Worm (Caenorhabditis elegans) whole organism, L1 larva: ENCODE measurements around the gene T09A5.15.
A peak's percentile ranks its signal among the peaks of the same experiment; 100 is the strongest.

ENCODE experiments used
- C04F5.9 ChIP-seq: sonication (generic microtip); optimal IDR thresholded peaks from 2 replicates; lab custom pipeline; 2016; ENCODE audit warnings: missing genetic modification characterization, missing compliant biosample characterization
- C34B4.2 ChIP-seq: sonication (generic microtip); optimal IDR thresholded peaks from 2 replicates; lab custom pipeline; 2017; ENCODE audit warnings: mild to moderate bottlenecking, missing genetic modification characterization, missing compliant biosample characterization
- F16B12.6 ChIP-seq: fragments of 150-350 bp; optimal IDR thresholded peaks from 2 replicates; lab custom pipeline; 2014; ENCODE audit warnings: missing biosample characterization, missing genetic modification characterization
- blmp-1 ChIP-seq: fragments of 150-350 bp; optimal IDR thresholded peaks from 2 replicates; lab custom pipeline; 2014; ENCODE audit warnings: missing biosample characterization, missing genetic modification characterization
- ceh-82 ChIP-seq, 3 experiments: fragments of 150-350 bp in 1 of 3; sonication (generic microtip) in 2 of 3; optimal IDR thresholded peaks; 2 replicates each; lab custom pipeline; 2014 to 2017; ENCODE audit warnings: missing biosample characterization in 3 of 3, missing genetic modification characterization in 3 of 3
- dpl-1 ChIP-seq, 3 experiments: fragments of 150-350 bp in 2 of 3; sonication (generic microtip) in 1 of 3; optimal IDR thresholded peaks; 2 replicates each; lab custom pipeline; 2014 to 2017; ENCODE audit warnings: missing biosample characterization in 3 of 3, missing genetic modification characterization in 3 of 3, missing genetic modification reagents in 3 of 3
- dsc-1 ChIP-seq: sonication (generic microtip); optimal IDR thresholded peaks from 2 replicates; lab custom pipeline; 2016; ENCODE audit warnings: mild to moderate bottlenecking, missing genetic modification characterization, missing compliant biosample characterization
- efl-1 ChIP-seq, 4 experiments: fragments of 150-350 bp; optimal IDR thresholded peaks in 3 of 4; peaks in 1 of 4; 1 replicate in 1 of 4; 2 replicates in 3 of 4; lab custom pipeline; 2014; ENCODE audit warnings: missing biosample characterization in 2 of 4, missing genetic modification characterization in 2 of 4, missing genetic modification reagents in 2 of 4
- egl-27 ChIP-seq, 2 experiments: fragments of 150-350 bp in 1 of 2; sonication (generic microtip); optimal IDR thresholded peaks; 3 replicates each; lab custom pipeline; 2017 to 2018; ENCODE audit warnings: missing biosample characterization in 2 of 2, missing genetic modification characterization in 2 of 2, missing genetic modification reagents in 2 of 2
- elt-3 ChIP-seq, 6 experiments: fragments of 150-350 bp in 1 of 6; sonication (generic microtip); optimal IDR thresholded peaks; 2 replicates each; lab custom pipeline; 2017 to 2018; ENCODE audit warnings: missing biosample characterization in 6 of 6, missing genetic modification characterization in 6 of 6, inconsistent platforms in 1 of 6
- fkh-10 ChIP-seq: sonication (generic microtip); optimal IDR thresholded peaks from 2 replicates; lab custom pipeline; 2017; ENCODE audit warnings: missing biosample characterization, missing genetic modification reagents, missing genetic modification characterization
- fkh-8 ChIP-seq: sonication (generic microtip); optimal IDR thresholded peaks from 2 replicates; lab custom pipeline; 2016; ENCODE audit warnings: mild to moderate bottlenecking, missing genetic modification characterization, missing compliant biosample characterization
- grh-1 ChIP-seq: fragments of 200-800 bp; sonication (Bioruptor generic); IDR thresholded peaks from 2 replicates; pipeline ENCODE4 v1.3.6; 2022; ENCODE audit warnings: missing genetic modification reagents, missing genetic modification characterization, missing compliant biosample characterization
- lin-14 ChIP-seq: fragments of 200-800 bp; sonication (Bioruptor generic); optimal IDR thresholded peaks from 2 replicates; lab custom pipeline; 2018; ENCODE audit warnings: mild to moderate bottlenecking, missing genetic modification characterization, moderate library complexity, missing compliant biosample characterization
- lin-35 ChIP-seq, 2 experiments: fragments of 150-350 bp; optimal IDR thresholded peaks; 2 replicates each; lab custom pipeline; 2014; ENCODE audit warnings: missing biosample characterization in 2 of 2, missing genetic modification characterization in 2 of 2, missing genetic modification reagents in 2 of 2
- lir-3 ChIP-seq: sonication (generic microtip); optimal IDR thresholded peaks from 2 replicates; lab custom pipeline; 2016; ENCODE audit warnings: mild to moderate bottlenecking, missing genetic modification characterization, moderate library complexity, missing compliant biosample characterization; ENCODE audit not compliant: poor library complexity
- lsy-2 ChIP-seq, 2 experiments: fragments of 150-350 bp; optimal IDR thresholded peaks; 2 replicates each; lab custom pipeline; 2014; ENCODE audit warnings: missing biosample characterization in 2 of 2, missing genetic modification characterization in 2 of 2
- mef-2 ChIP-seq: fragments of 150-350 bp; optimal IDR thresholded peaks from 2 replicates; lab custom pipeline; 2014; ENCODE audit warnings: missing biosample characterization, missing genetic modification characterization
- mep-1 ChIP-seq: fragments of 150-350 bp; optimal IDR thresholded peaks from 2 replicates; lab custom pipeline; 2014; ENCODE audit warnings: missing biosample characterization, missing genetic modification characterization
- nhr-11 ChIP-seq: fragments of 150-350 bp; optimal IDR thresholded peaks from 2 replicates; lab custom pipeline; 2014; ENCODE audit warnings: missing biosample characterization, missing genetic modification characterization
- nhr-19 ChIP-seq: fragments of 200-800 bp; sonication (Bioruptor generic); conservative IDR thresholded peaks from 2 replicates; pipeline ENCODE4 v1.3.6; 2022; ENCODE audit warnings: missing genetic modification characterization, missing compliant biosample characterization
- nhr-28 ChIP-seq: fragments of 150-350 bp; optimal IDR thresholded peaks from 2 replicates; lab custom pipeline; 2014; ENCODE audit warnings: missing biosample characterization, missing genetic modification characterization
- nhr-47 ChIP-seq: sonication (generic microtip); optimal IDR thresholded peaks from 2 replicates; lab custom pipeline; 2016; ENCODE audit warnings: mild to moderate bottlenecking, missing genetic modification characterization, moderate library complexity, missing compliant biosample characterization
- nhr-71 ChIP-seq: sonication (generic microtip); optimal IDR thresholded peaks from 2 replicates; lab custom pipeline; 2016; ENCODE audit warnings: mild to moderate bottlenecking, missing genetic modification characterization, moderate library complexity, missing compliant biosample characterization
- nhr-84 ChIP-seq: sonication (generic microtip); optimal IDR thresholded peaks from 2 replicates; lab custom pipeline; 2017; ENCODE audit warnings: missing biosample characterization, missing genetic modification characterization
- pqm-1 ChIP-seq: sonication (generic microtip); optimal IDR thresholded peaks from 3 replicates; lab custom pipeline; 2017; ENCODE audit warnings: missing biosample characterization, missing genetic modification characterization
- skn-1 ChIP-seq: fragments of 150-350 bp; optimal IDR thresholded peaks from 2 replicates; lab custom pipeline; 2014; ENCODE audit warnings: missing biosample characterization, missing genetic modification characterization
- snu-23 ChIP-seq: sonication (generic microtip); optimal IDR thresholded peaks from 2 replicates; lab custom pipeline; 2016; ENCODE audit warnings: missing genetic modification characterization, missing compliant biosample characterization
- sptf-1 ChIP-seq: fragments of 150-350 bp; optimal IDR thresholded peaks from 2 replicates; lab custom pipeline; 2014; ENCODE audit warnings: missing biosample characterization, missing genetic modification characterization
- swsn-7 ChIP-seq: sonication (generic microtip); optimal IDR thresholded peaks from 2 replicates; lab custom pipeline; 2016; ENCODE audit warnings: missing genetic modification characterization, missing compliant biosample characterization
- tbx-2 ChIP-seq: sonication (generic microtip); optimal IDR thresholded peaks from 2 replicates; lab custom pipeline; 2016; ENCODE audit warnings: missing genetic modification characterization, missing compliant biosample characterization
- unc-62 ChIP-seq: fragments of 150-350 bp; optimal IDR thresholded peaks from 2 replicates; lab custom pipeline; 2014; ENCODE audit warnings: missing biosample characterization, missing genetic modification reagents, missing genetic modification characterization
- unc-98 ChIP-seq: fragments of 200-800 bp; sonication (Bioruptor generic); IDR thresholded peaks from 2 replicates; pipeline ENCODE4 v1.3.6; 2022; ENCODE audit warnings: missing genetic modification characterization, missing compliant biosample characterization
- zip-4 ChIP-seq: fragments of 200-800 bp; sonication (Bioruptor generic); optimal IDR thresholded peaks from 2 replicates; lab custom pipeline; 2018; ENCODE audit warnings: mild to moderate bottlenecking, missing genetic modification characterization, moderate library complexity, missing compliant biosample characterization

Gene T09A5.15

DNA sequence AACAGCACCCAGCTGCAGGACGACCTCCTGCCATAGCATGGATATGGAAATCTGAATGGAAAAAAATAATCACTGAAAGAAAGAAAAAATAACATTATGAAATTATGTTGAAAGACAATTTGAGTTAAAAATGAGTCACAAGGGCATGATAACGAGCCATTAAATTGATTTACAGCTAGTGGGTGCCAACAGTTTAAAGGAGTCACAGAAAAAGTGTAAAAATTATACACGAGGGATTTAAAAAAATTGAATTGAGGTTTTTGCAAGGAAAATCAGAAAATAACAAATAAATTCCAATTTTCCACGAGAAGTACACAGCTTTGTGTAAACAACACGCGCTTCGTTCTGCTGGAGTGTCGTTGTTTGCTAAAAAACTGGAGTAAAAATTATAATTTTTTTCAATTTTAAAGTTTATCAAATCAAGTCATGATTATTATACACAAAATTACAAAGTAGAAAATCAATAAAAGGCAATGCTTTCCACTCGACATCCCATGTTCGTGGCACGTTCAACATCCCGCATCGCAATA, 16.1 kb downstream of the T09A5.15 start, which contains the start of gene T01H3.3 (continued):
- TF ChIP-seq grh-1 (no peak), dsc-1 (tag; lab: Kevin White, UChicago) (peak; percentile 33), sptf-1 (no peak), lin-35 (GFP tag; optimal IDR thresholded peaks at IDR 0.05; lab: Kevin White, UChicago) (peak; percentile 57 to 59), efl-1 (optimal IDR thresholded peaks at IDR 0.05; lab: Kevin White, UChicago) (peak; percentile 52 to 66), efl-1 (GFP tag; optimal IDR thresholded peaks at IDR 0.05 in 1 of 2; lab: Kevin White, UChicago) (peak in 1 of 2 experiments; percentile 58)

DNA sequence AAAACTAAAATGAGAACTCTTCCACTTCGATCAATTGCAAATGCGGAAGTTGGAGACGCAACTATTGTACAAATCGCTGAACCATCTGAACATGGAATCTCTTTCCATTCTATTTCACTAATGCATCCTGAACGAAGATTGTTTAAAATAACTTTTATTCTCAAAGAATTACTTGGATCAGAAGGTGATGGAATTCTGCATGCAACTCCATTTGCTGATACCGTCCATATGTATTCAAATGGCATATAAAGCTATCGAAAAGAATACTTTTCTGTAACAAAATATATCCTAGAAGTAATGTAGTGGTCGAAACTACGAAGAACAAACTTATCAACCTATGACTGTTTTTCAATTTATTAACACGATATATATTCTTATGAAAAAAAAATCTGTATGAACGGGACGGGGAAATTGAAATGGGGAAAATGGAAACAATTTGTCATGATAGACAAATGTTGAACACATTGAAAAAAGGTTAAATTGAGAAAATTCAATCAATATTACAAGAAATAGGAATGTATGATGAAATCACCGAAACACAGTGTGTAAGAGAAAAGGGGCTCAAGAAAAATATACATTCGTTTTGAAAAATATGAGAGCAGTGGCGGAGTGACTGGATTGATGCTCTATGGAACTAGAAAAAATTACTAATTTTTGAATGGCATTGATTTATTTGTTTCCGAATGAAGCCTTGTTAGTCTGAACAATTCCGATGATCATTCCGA, 20.1 kb downstream of the T09A5.15 start, which contains the start of gene T01H3.2:
Gene T01H3.2 (minus strand): TSS at position 251 of the 725 bp plus-strand sequence.
- TF ChIP-seq snu-23 (GFP tag; lab: Kevin White, UChicago) (peak; percentile 2), unc-98 (GFP tag; lab: Robert Waterston, UW) (no peak), lin-14 (GFP tag; lab: Kevin White, UChicago) (no peak), efl-1 (optimal IDR thresholded peaks at IDR 0.05; lab: Kevin White, UChicago) (no peak), efl-1 (GFP tag; optimal IDR thresholded peaks at IDR 0.05 in 1 of 2; lab: Kevin White, UChicago) (peak in 1 of 2 experiments; percentile 86), grh-1 (no peak), nhr-19 (GFP tag; lab: Robert Waterston, UW) (no peak), nhr-71 (peak; percentile 41), C34B4.2 (tag; lab: Kevin White, UChicago) (no peak)

DNA sequence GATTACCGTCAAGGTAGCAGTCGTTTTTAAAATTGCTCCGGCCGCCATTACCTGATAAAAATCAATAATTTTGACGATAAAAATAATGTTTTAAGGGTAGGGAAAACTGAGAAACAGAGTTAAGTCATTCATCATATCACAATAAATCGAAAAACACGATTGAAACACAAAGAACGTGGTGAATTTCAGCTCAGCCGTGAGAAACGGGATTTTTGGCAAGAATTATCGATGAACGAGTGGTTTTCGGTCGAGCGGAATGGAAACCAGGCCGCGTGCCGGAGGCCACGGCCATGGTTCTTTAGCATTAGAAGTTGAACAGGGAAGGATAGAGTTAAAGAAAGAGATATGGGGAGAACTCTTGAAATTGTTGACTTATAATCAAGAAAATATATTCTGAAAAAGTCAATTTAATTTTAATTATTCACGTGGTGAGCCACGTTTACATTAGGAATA, 21.5 kb downstream of the T09A5.15 start, which contains the start of the genes vha-4 and T01H3.5:
Gene vha-4 (minus strand): TSS at position 51 of the 453 bp plus-strand sequence.
Gene T01H3.5 (plus strand): TSS at position 351 of the 453 bp plus-strand sequence.
- TF ChIP-seq blmp-1 = no peak
- peak in 1 of 2 experiments; percentile 5 for TF ChIP-seq lin-35 (GFP tag; optimal IDR thresholded peaks at IDR 0.05; lab: Kevin White, UChicago)
- no peak for TF ChIP-seq C04F5.9 (tag; lab: Kevin White, UChicago)
- TF ChIP-seq snu-23 (GFP tag; lab: Kevin White, UChicago) = peak; percentile 6
- peak in 1 of 3 experiments; percentile 23 for TF ChIP-seq dpl-1 (GFP tag; optimal IDR thresholded peaks at IDR 0.05; lab: Kevin White, UChicago)
- TF ChIP-seq lsy-2 (tag; optimal IDR thresholded peaks at IDR 0.05; lab: Kevin White, UChicago) = peak in 1 of 2 experiments; percentile 21

DNA sequence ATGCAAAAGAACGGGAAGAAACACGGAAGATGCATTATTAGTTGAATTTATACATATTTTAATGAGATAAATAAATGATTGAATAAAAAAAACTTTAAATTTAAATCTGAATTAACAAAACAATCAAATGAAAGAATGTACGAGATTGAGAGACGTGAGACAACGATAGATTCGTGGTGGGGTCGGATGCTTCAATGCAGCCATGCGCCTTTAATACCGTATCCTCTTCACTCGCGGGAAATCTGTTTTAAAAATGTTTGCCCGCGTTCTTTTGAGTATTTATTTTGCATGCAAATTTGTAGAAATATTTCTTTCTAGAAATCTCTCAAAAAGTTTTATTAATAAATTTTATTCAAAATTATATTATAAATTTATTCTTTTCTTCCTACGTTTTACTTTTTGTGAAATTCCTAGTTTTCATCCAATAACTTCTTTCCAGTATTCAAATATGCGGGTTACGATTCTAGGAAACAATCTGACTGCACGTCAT, 22.7 kb downstream of the T09A5.15 start, which contains the start of gene perm-1:
Gene perm-1 (plus strand): TSS at position 440 of the 490 bp plus-strand sequence.
- TF ChIP-seq nhr-71 = no peak
- no peak for TF ChIP-seq swsn-7 (tag; lab: Kevin White, UChicago)
- no peak for TF ChIP-seq fkh-8
- TF ChIP-seq lsy-2 (tag; optimal IDR thresholded peaks at IDR 0.05; lab: Kevin White, UChicago) = peak in 1 of 2 experiments; percentile 46

DNA sequence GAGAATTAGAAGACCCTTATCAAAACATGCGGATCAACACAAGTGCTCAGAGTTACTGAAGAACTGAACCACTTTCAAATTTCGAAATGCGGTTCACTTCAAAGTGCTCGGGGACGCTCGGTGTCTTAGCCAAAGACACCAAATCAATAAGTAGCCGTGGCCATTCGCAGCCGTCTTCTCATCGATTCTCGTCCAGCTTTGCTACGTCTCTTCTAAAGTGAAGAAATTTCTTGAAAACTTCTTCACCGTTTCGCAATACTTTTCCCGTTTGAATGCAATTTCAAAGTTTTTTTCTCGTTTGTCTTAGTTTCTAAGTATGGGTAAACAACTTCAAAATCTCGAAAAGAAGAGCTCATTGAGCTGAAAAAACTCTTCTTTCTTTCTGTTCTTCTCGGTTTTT, 27.1 kb downstream of the T09A5.15 start:
- peak; percentile 2 to 3 for TF ChIP-seq efl-1 (optimal IDR thresholded peaks at IDR 0.05; lab: Kevin White, UChicago)
- TF ChIP-seq efl-1 (GFP tag; optimal IDR thresholded peaks at IDR 0.05 in 1 of 2; lab: Kevin White, UChicago) = no peak
- TF ChIP-seq lin-35 (GFP tag; optimal IDR thresholded peaks at IDR 0.05; lab: Kevin White, UChicago) = peak in 1 of 2 experiments; percentile 16
- no peak for TF ChIP-seq unc-62 (GFP tag; lab: Kevin White, UChicago)
- peak; percentile 12 to 68 (median 22) for TF ChIP-seq ceh-82 (tag; optimal IDR thresholded peaks at IDR 0.05; lab: Kevin White, UChicago)
- TF ChIP-seq F16B12.6 = peak; percentile 14
- TF ChIP-seq fkh-10 (GFP tag; lab: Kevin White, UChicago) = peak; percentile 29
- peak; percentile 6 to 37 for TF ChIP-seq lsy-2 (tag; optimal IDR thresholded peaks at IDR 0.05; lab: Kevin White, UChicago)
- TF ChIP-seq lir-3 (tag; lab: Kevin White, UChicago) = no peak
- TF ChIP-seq nhr-71 = peak; percentile 6
- TF ChIP-seq fkh-8 = peak; percentile 8
- peak; percentile 78 for TF ChIP-seq lin-14 (GFP tag; lab: Kevin White, UChicago)
- TF ChIP-seq egl-27 (tag; optimal IDR thresholded peaks at IDR 0.05; lab: Kevin White, UChicago) = no peak
- TF ChIP-seq elt-3 (tag; optimal IDR thresholded peaks at IDR 0.05; lab: Kevin White, UChicago) = no peak

DNA sequence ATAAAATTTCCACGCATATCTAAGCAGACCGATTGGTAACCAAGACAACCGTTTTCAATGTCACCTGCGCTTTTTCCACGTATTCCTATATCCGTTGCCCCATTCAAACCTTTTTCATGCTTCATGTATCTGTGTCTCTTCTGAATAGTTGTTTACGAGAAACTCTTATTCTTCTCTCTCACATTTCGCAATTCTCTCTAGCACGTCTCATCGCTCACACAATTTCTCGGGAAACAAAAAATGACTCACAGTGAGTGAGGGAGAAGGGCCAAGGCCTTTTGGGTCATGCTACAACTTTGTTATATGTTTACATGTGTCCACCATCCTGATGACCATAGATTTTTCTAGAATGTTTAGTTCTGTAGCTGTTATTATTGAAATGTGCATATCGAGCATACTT, 29.5 kb downstream of the T09A5.15 start:
- TF ChIP-seq F16B12.6 (no peak), lin-14 (GFP tag; lab: Kevin White, UChicago) (peak; percentile 86), snu-23 (GFP tag; lab: Kevin White, UChicago) (peak; percentile 56), mep-1 (tag; lab: Kevin White, UChicago) (peak; percentile 82), elt-3 (tag; optimal IDR thresholded peaks at IDR 0.05; lab: Kevin White, UChicago) (no peak), ceh-82 (tag; optimal IDR thresholded peaks at IDR 0.05; lab: Kevin White, UChicago) (peak in 2 of 3 experiments; percentile 9 to 63), nhr-11 (tag; lab: Kevin White, UChicago) (peak; percentile 42), C04F5.9 (tag; lab: Kevin White, UChicago) (no peak), tbx-2 (tag; lab: Kevin White, UChicago) (no peak), unc-98 (GFP tag; lab: Robert Waterston, UW) (no peak), skn-1 (tag; lab: Kevin White, UChicago) (peak; percentile 70), zip-4 (GFP tag; lab: Kevin White, UChicago) (peak; percentile 57), pqm-1 (tag; lab: Kevin White, UChicago) (no peak), nhr-47 (peak; percentile 70), nhr-28 (tag; lab: Kevin White, UChicago) (no peak), nhr-84 (tag; lab: Kevin White, UChicago) (no peak), blmp-1 (peak; percentile 22), lin-35 (GFP tag; optimal IDR thresholded peaks at IDR 0.05; lab: Kevin White, UChicago) (peak in 1 of 2 experiments; percentile 38), mef-2 (no peak), lsy-2 (tag; optimal IDR thresholded peaks at IDR 0.05; lab: Kevin White, UChicago) (peak; percentile 43 to 68)
